Fruit fly (Drosophila melanogaster) whole organism, pupa: Measurements from ENCODE around the gene Pgls.

Experiments
- CG10348 ChIP-seq: fragments of 200-800 bp; sonication (Bioruptor generic); IDR thresholded peaks from 2 replicates; pipeline ENCODE4 v1.3.6; 2022; ENCODE audit warnings: missing biosample characterization, missing genetic modification characterization
- CG12605 ChIP-seq: fragments of 200-800 bp; sonication (Bioruptor generic); IDR thresholded peaks from 2 replicates; pipeline ENCODE4 v1.3.6; 2022; ENCODE audit warnings: missing biosample characterization, missing genetic modification characterization
- CG14655 ChIP-seq: fragments of 200-800 bp; sonication (Bioruptor generic); optimal IDR thresholded peaks from 3 replicates; lab custom pipeline; 2017; ENCODE audit warnings: mild to moderate bottlenecking, missing biosample characterization, missing genetic modification reagents, missing genetic modification characterization
- CG15710 ChIP-seq: fragments of 200-800 bp; sonication (Bioruptor generic); optimal IDR thresholded peaks from 2 replicates; lab custom pipeline; 2018; ENCODE audit warnings: missing biosample characterization, mild to moderate bottlenecking, missing genetic modification characterization, moderate library complexity
- CG17806 ChIP-seq: fragments of 200-800 bp; sonication (Bioruptor generic); optimal IDR thresholded peaks from 2 replicates; lab custom pipeline; 2018; ENCODE audit warnings: missing biosample characterization, mild to moderate bottlenecking, missing genetic modification characterization, moderate library complexity
- CG32121 ChIP-seq: fragments of 200-800 bp; sonication (Bioruptor generic); IDR thresholded peaks from 2 replicates; pipeline ENCODE4 v1.3.6; 2022; ENCODE audit warnings: missing biosample characterization, missing genetic modification characterization
- CG34367 ChIP-seq: fragments of 200-800 bp; sonication (Bioruptor generic); optimal IDR thresholded peaks from 2 replicates; lab custom pipeline; 2018; ENCODE audit warnings: missing biosample characterization, mild to moderate bottlenecking, missing genetic modification characterization
- CG4496 ChIP-seq: fragments of 200-800 bp; sonication (Bioruptor generic); IDR thresholded peaks from 3 replicates; pipeline ENCODE4 v1.3.6; 2022; ENCODE audit warnings: missing biosample characterization, missing genetic modification characterization
- CG8159 ChIP-seq: fragments of 200-800 bp; sonication (Bioruptor generic); optimal IDR thresholded peaks from 3 replicates; lab custom pipeline; 2018; ENCODE audit warnings: missing biosample characterization, mild to moderate bottlenecking, missing genetic modification characterization, moderate library complexity
- CG8301 ChIP-seq: fragments of 200-800 bp; sonication (Bioruptor generic); optimal IDR thresholded peaks from 2 replicates; lab custom pipeline; 2018; ENCODE audit warnings: missing biosample characterization, mild to moderate bottlenecking, missing genetic modification characterization
- CG9948 ChIP-seq: fragments of 200-800 bp; sonication (Bioruptor generic); optimal IDR thresholded peaks from 2 replicates; lab custom pipeline; 2018; ENCODE audit warnings: missing biosample characterization, mild to moderate bottlenecking, missing genetic modification characterization, moderate library complexity
- D1 ChIP-seq: fragments of 200-800 bp; sonication (Bioruptor generic); optimal IDR thresholded peaks from 2 replicates; lab custom pipeline; 2018; ENCODE audit warnings: missing biosample characterization, mild to moderate bottlenecking, missing genetic modification characterization, moderate library complexity
- EcR ChIP-seq: fragments of 200-800 bp; sonication (Bioruptor generic); optimal IDR thresholded peaks from 3 replicates; lab custom pipeline; 2019; ENCODE audit warnings: missing biosample characterization, missing genetic modification characterization, mild to moderate bottlenecking, moderate library complexity, missing genetic modification reagents
- Pif1A ChIP-seq: fragments of 200-800 bp; sonication (Bioruptor generic); optimal IDR thresholded peaks from 3 replicates; lab custom pipeline; 2016; ENCODE audit warnings: missing biosample characterization, missing genetic modification characterization
- Pif1B ChIP-seq: fragments of 200-800 bp; sonication (Bioruptor generic); optimal IDR thresholded peaks from 3 replicates; lab custom pipeline; 2016; ENCODE audit warnings: missing biosample characterization, missing genetic modification characterization
- Snoo ChIP-seq: fragments of 200-800 bp; sonication (Bioruptor generic); optimal IDR thresholded peaks from 3 replicates; lab custom pipeline; 2017; ENCODE audit warnings: missing biosample characterization, mild to moderate bottlenecking, missing genetic modification characterization, inconsistent platforms
- fd96Ca ChIP-seq: fragments of 200-800 bp; sonication (Bioruptor generic); IDR thresholded peaks from 3 replicates; pipeline ENCODE4 v1.3.6; 2022; ENCODE audit warnings: missing biosample characterization, missing genetic modification characterization
- gl ChIP-seq: fragments of 200-800 bp; sonication (Bioruptor generic); optimal IDR thresholded peaks from 2 replicates; lab custom pipeline; 2018; ENCODE audit warnings: missing biosample characterization, mild to moderate bottlenecking, missing genetic modification characterization
- rn ChIP-seq: fragments of 200-800 bp; sonication (Bioruptor generic); IDR thresholded peaks from 2 replicates; pipeline ENCODE4 v1.3.6; 2022; ENCODE audit warnings: missing biosample characterization, missing genetic modification characterization

Pgls gene

DNA sequence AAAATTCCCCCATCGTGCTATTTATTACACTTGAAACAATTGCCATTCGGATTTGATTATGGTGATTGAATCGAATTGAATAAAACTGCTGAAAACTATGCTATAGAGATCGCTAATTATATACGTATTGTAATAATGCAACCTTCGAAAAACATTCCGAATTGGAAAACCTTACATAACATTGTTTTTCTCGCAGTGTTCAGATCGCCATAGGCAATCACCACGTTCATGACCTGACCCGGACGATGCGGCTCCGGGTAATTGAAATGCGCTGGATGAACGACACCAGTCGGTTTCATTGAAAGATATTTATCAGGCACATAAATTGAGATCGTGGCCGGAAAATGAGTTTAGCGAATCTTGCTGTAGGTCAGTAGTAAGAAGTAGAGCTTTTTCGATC is 35.5 kb downstream of the Pgls start:
- TF ChIP-seq CG4496 (GFP tag; lab: Robert Waterston, UW) = 0 out of 3 replicates have a peak, but pooled peaks have one; percentile 11
- TF ChIP-seq CG8159 (tag; lab: Kevin White, UChicago) = peak; percentile 6
- TF ChIP-seq Pif1B (GFP tag; lab: Kevin White, UChicago) = no peak

DNA sequence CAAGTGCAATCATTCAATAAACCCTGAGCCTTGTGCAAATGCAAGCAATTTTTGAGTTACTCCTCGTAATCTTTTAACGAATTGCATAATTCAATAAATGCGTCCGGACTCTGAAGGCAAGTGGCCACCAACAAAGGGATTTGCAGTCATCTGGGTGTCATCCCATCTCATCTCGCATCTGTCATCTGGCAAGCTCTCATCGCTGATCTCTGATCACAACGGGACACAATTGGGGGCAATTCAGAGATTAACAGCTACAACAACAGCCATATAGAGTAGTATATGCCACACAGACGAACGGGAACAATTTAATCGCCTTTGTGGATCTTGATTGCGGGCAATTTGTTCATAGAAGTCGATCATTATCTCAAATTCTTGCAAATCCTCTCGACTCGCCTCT is 36.5 kb downstream of the Pgls start:
- TF ChIP-seq fd96Ca (GFP tag; lab: Robert Waterston, UW) (no peak), CG34367 (no peak), CG14655 (no peak), Pif1A (no peak), CG12605 (GFP tag; lab: Robert Waterston, UW) (no peak), gl (tag; lab: Kevin White, UChicago) (no peak), CG9948 (no peak), EcR (GFP tag; lab: Kevin White, UChicago) (no peak), CG17806 (tag; lab: Kevin White, UChicago) (no peak), CG8159 (tag; lab: Kevin White, UChicago) (no peak), D1 (tag; lab: Kevin White, UChicago) (no peak), rn (no peak), CG4496 (GFP tag; lab: Robert Waterston, UW) (no peak), Snoo (tag; lab: Kevin White, UChicago) (no peak), CG32121 (GFP tag; lab: Robert Waterston, UW) (no peak), CG15710 (tag; lab: Kevin White, UChicago) (no peak), Pif1B (GFP tag; lab: Kevin White, UChicago) (no peak), CG10348 (GFP tag; lab: Robert Waterston, UW) (no peak)

dm6 chrX:10886418-10886817 is 39.2 kb downstream of the Pgls start:
- TF ChIP-seq CG4496 (GFP tag; lab: Robert Waterston, UW) (no peak), EcR (GFP tag; lab: Kevin White, UChicago) (no peak), CG10348 (GFP tag; lab: Robert Waterston, UW) (no peak), Snoo (tag; lab: Kevin White, UChicago) (no peak), CG8301 (tag; lab: Kevin White, UChicago) (no peak), CG12605 (GFP tag; lab: Robert Waterston, UW) (no peak), CG32121 (GFP tag; lab: Robert Waterston, UW) (no peak), Pif1A (no peak), CG9948 (no peak), CG14655 (no peak)

- TF ChIP-seq CG12605 (GFP tag; lab: Robert Waterston, UW) (no peak), CG32121 (GFP tag; lab: Robert Waterston, UW) (no peak), D1 (tag; lab: Kevin White, UChicago) (no peak), fd96Ca (GFP tag; lab: Robert Waterston, UW) (no peak), EcR (GFP tag; lab: Kevin White, UChicago) (no peak), CG8301 (tag; lab: Kevin White, UChicago) (no peak), Pif1A (no peak), Snoo (tag; lab: Kevin White, UChicago) (no peak), rn (no peak), CG4496 (GFP tag; lab: Robert Waterston, UW) (no peak)
- TF ChIP-seq, all 21 proteins: peak for 0
Observed at dm6 chrX:10887643-10888042, 40.4 kb downstream of the Pgls start.

DNA sequence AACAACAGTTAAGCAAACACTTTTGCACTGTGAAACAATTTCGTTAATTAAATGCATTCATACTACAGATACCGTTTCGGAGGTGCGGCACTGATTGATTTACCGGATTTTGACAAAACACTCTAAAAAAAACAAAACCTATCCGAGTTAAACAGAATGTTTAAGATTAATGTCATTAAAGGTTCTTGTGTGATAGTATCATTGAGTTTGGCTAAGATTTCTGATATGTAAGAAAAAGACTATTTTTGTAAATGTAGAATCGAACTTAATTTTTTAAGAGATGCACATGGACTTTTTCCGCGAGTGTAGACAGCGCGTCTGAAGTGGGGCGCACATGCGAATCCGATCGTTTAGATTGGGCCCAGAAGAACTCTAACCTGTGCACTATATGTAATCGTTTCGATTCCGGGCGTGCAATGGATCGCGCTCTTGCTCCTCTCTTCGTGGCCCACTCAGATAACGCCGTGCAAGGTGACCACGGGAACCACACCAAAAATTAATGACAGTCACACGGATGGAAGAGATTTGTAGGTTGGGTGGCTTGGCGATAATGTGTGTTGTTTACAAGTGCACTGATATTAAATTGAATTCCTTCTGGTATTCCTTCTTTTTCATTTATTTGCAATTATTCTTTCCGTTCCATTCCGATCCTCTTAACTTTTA is 42.8 kb downstream of the Pgls start:
- TF ChIP-seq CG4496 (GFP tag; lab: Robert Waterston, UW) = no peak
- TF ChIP-seq CG34367 = no peak
- no peak for TF ChIP-seq CG9948
- TF ChIP-seq CG32121 (GFP tag; lab: Robert Waterston, UW) = no peak
- TF ChIP-seq CG12605 (GFP tag; lab: Robert Waterston, UW) = no peak

DNA sequence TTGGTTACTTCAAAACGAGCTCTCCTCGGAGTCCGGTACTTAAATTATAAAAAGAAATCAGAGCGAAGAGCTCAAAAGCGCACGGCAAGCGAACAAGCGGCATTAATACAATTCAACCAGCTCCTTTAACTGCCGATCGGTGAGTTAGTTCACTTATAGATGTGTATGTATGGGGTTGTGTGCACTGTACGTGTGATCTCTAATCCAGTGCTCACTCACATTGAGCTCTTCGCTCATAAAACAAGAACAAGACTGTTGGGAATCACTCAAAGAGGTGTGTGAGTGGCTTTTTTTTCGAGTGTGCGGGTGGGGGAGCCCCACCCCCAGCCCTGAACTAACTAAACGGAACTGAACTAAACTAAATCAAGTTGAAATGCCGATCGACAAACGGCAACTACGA is 43.9 kb downstream of the Pgls start, which contains the start of gene Ork1:
Ork1 (minus strand) TSS at position 101 of the 400 bp plus-strand sequence.
- TF ChIP-seq CG34367 (no peak), Pif1A (no peak), CG15710 (tag; lab: Kevin White, UChicago) (no peak), CG12605 (GFP tag; lab: Robert Waterston, UW) (no peak)
- TF ChIP-seq, all 21 proteins: peak for 0

DNA sequence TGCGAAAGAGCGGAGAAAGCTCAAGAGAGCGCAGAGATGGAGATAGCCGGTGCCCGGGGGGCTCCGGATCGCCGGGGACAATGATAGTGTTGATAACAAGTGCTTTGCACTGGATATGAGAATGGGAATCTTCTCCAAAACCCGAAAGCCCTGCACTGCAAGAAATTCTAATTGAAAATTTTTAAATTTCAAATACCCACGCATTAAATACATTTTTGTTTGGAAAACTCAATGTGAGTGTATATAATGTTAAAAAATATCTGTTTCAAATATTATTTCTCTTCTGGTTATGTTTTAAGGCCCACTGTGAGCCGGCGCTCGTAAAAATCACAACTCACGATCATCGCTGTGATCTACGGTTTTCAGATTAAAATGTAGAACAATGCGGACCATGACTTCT is 46.0 kb downstream of the Pgls start:
- TF ChIP-seq CG8159 (tag; lab: Kevin White, UChicago) (peak; percentile 29), Pif1B (GFP tag; lab: Kevin White, UChicago) (no peak), CG14655 (peak; percentile 17)
- TF ChIP-seq, all 21 proteins: peak for 2
